Worm (Caenorhabditis elegans) whole organism, L3 larva: ENCODE results near the gene ifg-1.

ENCODE experiments used
- R02D3.7 ChIP-seq: fragments of 150-350 bp; optimal IDR thresholded peaks from 2 replicates; lab custom pipeline; 2014; ENCODE audit warnings: missing biosample characterization, missing genetic modification characterization
- aly-2 ChIP-seq: fragments of 150-350 bp; optimal IDR thresholded peaks from 2 replicates; lab custom pipeline; 2014; ENCODE audit warnings: missing biosample characterization, missing genetic modification characterization
- ama-1 ChIP-seq: fragments of 150-350 bp; optimal IDR thresholded peaks from 2 replicates; lab custom pipeline; 2018
- ceh-16 ChIP-seq: sonication (generic microtip); optimal IDR thresholded peaks from 2 replicates; lab custom pipeline; 2017; ENCODE audit warnings: missing biosample characterization, missing genetic modification characterization
- ceh-28 ChIP-seq: fragments of 150-350 bp; optimal IDR thresholded peaks from 2 replicates; lab custom pipeline; 2014; ENCODE audit warnings: missing biosample characterization, missing genetic modification reagents, missing genetic modification characterization
- ceh-9 ChIP-seq: sonication (generic microtip); optimal IDR thresholded peaks from 2 replicates; lab custom pipeline; 2018; ENCODE audit warnings: missing biosample characterization, missing genetic modification characterization
- daf-12 ChIP-seq: fragments of 150-350 bp; optimal IDR thresholded peaks from 2 replicates; lab custom pipeline; 2014; ENCODE audit warnings: missing biosample characterization, missing genetic modification reagents, missing genetic modification characterization
- egl-27 ChIP-seq: sonication (generic microtip); optimal IDR thresholded peaks from 4 replicates; lab custom pipeline; 2017; ENCODE audit warnings: missing biosample characterization, missing genetic modification reagents, missing genetic modification characterization
- egl-5 ChIP-seq: fragments of 150-350 bp; optimal IDR thresholded peaks from 2 replicates; lab custom pipeline; 2017; ENCODE audit warnings: missing biosample characterization, missing genetic modification reagents, missing genetic modification characterization, inconsistent platforms
- elt-2 ChIP-seq: sonication (generic microtip); optimal IDR thresholded peaks from 2 replicates; lab custom pipeline; 2016; ENCODE audit warnings: missing genetic modification reagents, mild to moderate bottlenecking, missing genetic modification characterization, missing compliant biosample characterization
- elt-3 ChIP-seq, 3 experiments: fragments of 150-350 bp in 1 of 3; sonication (generic microtip) in 2 of 3; optimal IDR thresholded peaks; 2 replicates in 2 of 3; 4 replicates in 1 of 3; lab custom pipeline; 2014 to 2017; ENCODE audit warnings: missing biosample characterization in 3 of 3, missing genetic modification characterization in 3 of 3
- eor-1 ChIP-seq, 2 experiments: fragments of 150-350 bp; optimal IDR thresholded peaks; 2 replicates each; lab custom pipeline; 2014 to 2018; ENCODE audit warnings: missing biosample characterization in 2 of 2, missing genetic modification characterization in 2 of 2
- hmg-11 ChIP-seq: sonication (generic microtip); optimal IDR thresholded peaks from 2 replicates; lab custom pipeline; 2016; ENCODE audit warnings: missing genetic modification characterization, missing compliant biosample characterization
- jun-1 ChIP-seq: fragments of 150-350 bp; optimal IDR thresholded peaks from 2 replicates; lab custom pipeline; 2014; ENCODE audit warnings: missing biosample characterization, missing genetic modification reagents, missing genetic modification characterization
- lin-15B ChIP-seq: fragments of 150-350 bp; optimal IDR thresholded peaks from 2 replicates; lab custom pipeline; 2014; ENCODE audit warnings: missing biosample characterization, missing genetic modification characterization
- lin-39 ChIP-seq: fragments of 150-350 bp; optimal IDR thresholded peaks from 2 replicates; lab custom pipeline; 2018; ENCODE audit warnings: missing biosample characterization, missing genetic modification reagents, missing genetic modification characterization
- lsy-12 ChIP-seq: sonication (generic microtip); optimal IDR thresholded peaks from 2 replicates; lab custom pipeline; 2016; ENCODE audit warnings: mild to moderate bottlenecking, missing genetic modification characterization, missing compliant biosample characterization
- mdl-1 ChIP-seq: fragments of 150-350 bp; optimal IDR thresholded peaks from 2 replicates; lab custom pipeline; 2014; ENCODE audit warnings: missing biosample characterization, missing genetic modification characterization
- mml-1 ChIP-seq: fragments of 150-350 bp; sonication (generic microtip); optimal IDR thresholded peaks from 3 replicates; lab custom pipeline; 2014; ENCODE audit warnings: missing biosample characterization, missing genetic modification characterization
- nfya-1 ChIP-seq: sonication (generic microtip); optimal IDR thresholded peaks from 2 replicates; lab custom pipeline; 2017; ENCODE audit warnings: missing genetic modification characterization, mild to moderate bottlenecking, missing compliant biosample characterization, antibody characterized with exemption, moderate library complexity; ENCODE audit not compliant: insufficient read depth
- nhr-11 ChIP-seq: fragments of 150-350 bp; optimal IDR thresholded peaks from 2 replicates; lab custom pipeline; 2014; ENCODE audit warnings: missing biosample characterization, missing genetic modification characterization
- nhr-12 ChIP-seq: fragments of 150-350 bp; optimal IDR thresholded peaks from 2 replicates; lab custom pipeline; 2014; ENCODE audit warnings: missing biosample characterization, missing genetic modification characterization
- nhr-23 ChIP-seq: fragments of 150-350 bp; optimal IDR thresholded peaks from 2 replicates; lab custom pipeline; 2014; ENCODE audit warnings: missing biosample characterization, missing genetic modification reagents, missing genetic modification characterization
- nhr-237 ChIP-seq: fragments of 150-350 bp; optimal IDR thresholded peaks from 2 replicates; lab custom pipeline; 2014; ENCODE audit warnings: missing biosample characterization, missing genetic modification characterization
- nhr-25 ChIP-seq: sonication (generic microtip); optimal IDR thresholded peaks from 2 replicates; lab custom pipeline; 2017; ENCODE audit warnings: missing biosample characterization, missing genetic modification characterization
- nhr-28 ChIP-seq: fragments of 150-350 bp; optimal IDR thresholded peaks from 2 replicates; lab custom pipeline; 2014; ENCODE audit warnings: missing biosample characterization, missing genetic modification characterization
- nhr-43 ChIP-seq: sonication (generic microtip); optimal IDR thresholded peaks from 2 replicates; lab custom pipeline; 2016; ENCODE audit warnings: mild to moderate bottlenecking, missing genetic modification characterization, missing compliant biosample characterization; ENCODE audit not compliant: poor library complexity, severe bottlenecking
- nhr-67 ChIP-seq: fragments of 150-350 bp; optimal IDR thresholded peaks from 2 replicates; lab custom pipeline; 2014; ENCODE audit warnings: missing biosample characterization, missing genetic modification characterization
- nhr-76 ChIP-seq: fragments of 150-350 bp; sonication (generic microtip); optimal IDR thresholded peaks from 5 replicates; lab custom pipeline; 2014; ENCODE audit warnings: missing biosample characterization, missing genetic modification characterization
- nhr-77 ChIP-seq: fragments of 150-350 bp; optimal IDR thresholded peaks from 2 replicates; lab custom pipeline; 2014; ENCODE audit warnings: missing biosample characterization, missing genetic modification characterization
- skn-1 ChIP-seq: fragments of 150-350 bp; optimal IDR thresholded peaks from 2 replicates; lab custom pipeline; 2014; ENCODE audit warnings: missing biosample characterization, missing genetic modification characterization
- snpc-4 ChIP-seq: fragments of 150-350 bp; optimal IDR thresholded peaks from 2 replicates; lab custom pipeline; 2014; ENCODE audit warnings: missing biosample characterization, missing genetic modification characterization
- tbx-2 ChIP-seq: sonication (generic microtip); optimal IDR thresholded peaks from 2 replicates; lab custom pipeline; 2016; ENCODE audit warnings: mild to moderate bottlenecking, missing genetic modification characterization, missing compliant biosample characterization
- unc-39 ChIP-seq: sonication (generic microtip); optimal IDR thresholded peaks from 4 replicates; lab custom pipeline; 2017; ENCODE audit warnings: missing biosample characterization, missing genetic modification characterization
- ztf-11 ChIP-seq: fragments of 150-350 bp; optimal IDR thresholded peaks from 2 replicates; lab custom pipeline; 2014; ENCODE audit warnings: missing biosample characterization, missing genetic modification characterization

The ifg-1 gene

ce11 chrII:8187516-8187915 lies 29.5 kb upstream of the ifg-1 start:
- TF ChIP-seq nhr-25 (peak; percentile 24), ceh-9 (no peak)

- no peak for TF ChIP-seq egl-5 (tag; lab: Kevin White, UChicago)
- no peak for TF ChIP-seq jun-1 (tag; lab: Kevin White, UChicago)
- no peak for TF ChIP-seq lin-15B (tag; lab: Kevin White, UChicago)
- TF ChIP-seq elt-3 (tag; optimal IDR thresholded peaks at IDR 0.05; lab: Kevin White, UChicago), result no peak
- TF ChIP-seq nhr-76 (tag; lab: Kevin White, UChicago), result no peak
- no peak for TF ChIP-seq nhr-67
- no peak for TF ChIP-seq nhr-28 (tag; lab: Kevin White, UChicago)
- TF ChIP-seq ceh-16 (tag; lab: Kevin White, UChicago), result no peak
- no peak for TF ChIP-seq nfya-1 (tag; lab: Kevin White, UChicago)
- no peak for TF ChIP-seq ceh-9
- TF ChIP-seq nhr-237 (tag; lab: Kevin White, UChicago), result no peak
- no peak for TF ChIP-seq nhr-11
- TF ChIP-seq nhr-43, result no peak
- no peak for TF ChIP-seq aly-2 (tag; lab: Kevin White, UChicago)
- no peak for TF ChIP-seq ceh-28 (tag; lab: Kevin White, UChicago)
Observed at ce11 chrII:8190455-8190854, 26.6 kb upstream of the ifg-1 start, which contains the start of gene T05C12.8. Gene T05C12.8, minus strand, starts transcription at chrII:8190555.

- TF ChIP-seq nhr-77 (tag; lab: Kevin White, UChicago), result no peak
- no peak for TF ChIP-seq elt-2 (tag; lab: Kevin White, UChicago)
- TF ChIP-seq nhr-76 (tag; lab: Kevin White, UChicago), result no peak
Observed at ce11 chrII:8193126-8193525, 23.9 kb upstream of the ifg-1 start, which contains the start of gene T05C12.9. Gene T05C12.9, minus strand, starts transcription at chrII:8193226.

- TF ChIP-seq eor-1 (tag; optimal IDR thresholded peaks at IDR 0.05; lab: Kevin White, UChicago) (no peak), nhr-28 (tag; lab: Kevin White, UChicago) (no peak), snpc-4 (tag; lab: Kevin White, UChicago) (no peak), elt-3 (tag; optimal IDR thresholded peaks at IDR 0.05; lab: Kevin White, UChicago) (no peak), ztf-11 (tag; lab: Kevin White, UChicago) (no peak), lin-39 (tag; lab: Kevin White, UChicago) (no peak), nhr-67 (no peak), tbx-2 (no peak), nhr-23 (tag; lab: Kevin White, UChicago) (no peak), nhr-25 (no peak), egl-27 (no peak)
Observed at ce11 chrII:8193922-8194321, 23.1 kb upstream of the ifg-1 start.

DNA sequence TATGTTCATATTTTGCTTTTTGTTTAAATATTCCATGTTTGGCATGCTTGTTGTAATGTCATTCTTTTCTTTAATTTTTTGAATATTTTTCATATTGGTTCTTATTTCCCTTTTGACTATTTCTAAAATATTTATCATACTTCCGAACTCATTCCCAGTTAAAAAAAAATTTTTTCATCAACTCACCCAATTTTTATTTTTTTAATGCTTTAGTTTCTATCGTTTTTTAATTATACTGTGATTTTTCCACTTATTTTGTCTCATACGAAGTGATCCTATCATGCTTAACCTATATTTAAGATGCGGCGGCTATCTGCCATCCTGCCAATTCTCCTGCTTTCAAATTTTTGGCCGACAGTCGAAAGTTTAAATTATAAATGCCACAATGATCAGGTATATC lies 18.5 kb upstream of the ifg-1 start, which contains the start of gene qua-1:
Gene qua-1 (plus strand): TSS at position 301 of the 400 bp plus-strand sequence.
- TF ChIP-seq skn-1 (tag; lab: Kevin White, UChicago) (no peak), lsy-12 (tag; lab: Kevin White, UChicago) (no peak), eor-1 (tag; optimal IDR thresholded peaks at IDR 0.05; lab: Kevin White, UChicago) (no peak), ceh-16 (tag; lab: Kevin White, UChicago) (no peak), ama-1 (lab: Kevin White, UChicago) (no peak), jun-1 (tag; lab: Kevin White, UChicago) (no peak)

- TF ChIP-seq hmg-11 (tag; lab: Kevin White, UChicago) (no peak), elt-2 (tag; lab: Kevin White, UChicago) (no peak), nhr-25 (peak; percentile 62), daf-12 (no peak)
Observed at ce11 chrII:8199803-8200202, 17.2 kb upstream of the ifg-1 start.

DNA sequence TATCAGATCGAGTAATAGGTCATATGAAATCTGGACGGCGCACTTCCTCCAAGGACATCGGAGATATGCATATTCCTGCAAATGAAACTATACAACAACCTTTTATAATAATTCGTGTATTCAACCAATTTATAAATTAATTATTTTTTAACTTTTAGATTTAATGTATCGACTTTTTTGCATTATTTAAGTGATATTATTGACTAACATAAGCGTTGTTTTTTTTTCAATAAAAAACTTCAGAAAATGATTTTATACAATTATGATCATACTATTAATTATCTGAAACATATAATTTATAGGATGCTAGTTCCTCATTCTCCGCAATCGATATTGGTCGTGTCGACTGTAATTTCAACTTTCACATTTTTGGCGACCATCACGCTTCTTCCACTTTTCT lies 13.0 kb upstream of the ifg-1 start, which contains the start of gene col-76:
Gene col-76 (plus strand): TSS at position 301 of the 400 bp plus-strand sequence.
- TF ChIP-seq egl-5 (tag; lab: Kevin White, UChicago) (no peak), elt-2 (tag; lab: Kevin White, UChicago) (no peak), mml-1 (tag; lab: Kevin White, UChicago) (no peak), nhr-12 (no peak), egl-27 (no peak), eor-1 (tag; optimal IDR thresholded peaks at IDR 0.05; lab: Kevin White, UChicago) (no peak), nhr-11 (no peak), nhr-43 (no peak), nhr-23 (tag; lab: Kevin White, UChicago) (no peak), lsy-12 (tag; lab: Kevin White, UChicago) (no peak), nhr-25 (no peak), unc-39 (tag; lab: Kevin White, UChicago) (no peak), aly-2 (tag; lab: Kevin White, UChicago) (no peak), mdl-1 (tag; lab: Kevin White, UChicago) (no peak), R02D3.7 (tag; lab: Kevin White, UChicago) (no peak), daf-12 (no peak)
